Fruit fly (Drosophila melanogaster) whole organism, embryonic: ENCODE results near the gene Ptpmeg2.

ENCODE experiments used
- B-H2 ChIP-seq: fragments of 200-800 bp; sonication (Bioruptor generic); optimal IDR thresholded peaks from 2 replicates; lab custom pipeline; 2018; ENCODE audit warnings: missing biosample characterization, mild to moderate bottlenecking, missing genetic modification characterization
- CG10267 ChIP-seq: fragments of 200-800 bp; sonication (Bioruptor generic); optimal IDR thresholded peaks from 2 replicates; lab custom pipeline; 2018; ENCODE audit warnings: missing biosample characterization, mild to moderate bottlenecking, missing genetic modification characterization, moderate library complexity
- CG10654 ChIP-seq: fragments of 200-800 bp; sonication (Bioruptor generic); optimal IDR thresholded peaks from 2 replicates; lab custom pipeline; 2016; ENCODE audit warnings: missing biosample characterization, missing genetic modification characterization
- CG11085 ChIP-seq: fragments of 200-800 bp; sonication (Bioruptor generic); IDR thresholded peaks from 2 replicates; pipeline ENCODE4 v1.3.6; 2022; ENCODE audit warnings: missing biosample characterization, missing genetic modification characterization
- CG11398 ChIP-seq: fragments of 200-800 bp; sonication (Bioruptor generic); optimal IDR thresholded peaks from 2 replicates; lab custom pipeline; 2016; ENCODE audit warnings: missing biosample characterization, missing genetic modification characterization
- CG11504 ChIP-seq: fragments of 200-800 bp; sonication (Bioruptor generic); optimal IDR thresholded peaks from 3 replicates; lab custom pipeline; 2019; ENCODE audit warnings: missing biosample characterization, mild to moderate bottlenecking, missing genetic modification characterization, moderate library complexity
- CG11695 ChIP-seq: fragments of 200-800 bp; sonication (Bioruptor generic); IDR thresholded peaks from 3 replicates; pipeline ENCODE4 v1.3.6; 2022; ENCODE audit warnings: missing biosample characterization, missing genetic modification characterization
- CG12769 ChIP-seq: fragments of 200-800 bp; sonication (Bioruptor generic); optimal IDR thresholded peaks from 2 replicates; lab custom pipeline; 2019; ENCODE audit warnings: missing biosample characterization, mild to moderate bottlenecking, missing genetic modification characterization, moderate library complexity
- CG14860 ChIP-seq: fragments of 200-800 bp; sonication (Bioruptor generic); IDR thresholded peaks from 3 replicates; pipeline ENCODE4 v1.3.6; 2022; ENCODE audit warnings: missing biosample characterization, missing genetic modification characterization; ENCODE audit not compliant: partially characterized antibody
- CG14965 ChIP-seq: fragments of 200-800 bp; sonication (Bioruptor generic); optimal IDR thresholded peaks from 2 replicates; lab custom pipeline; 2016; ENCODE audit warnings: missing biosample characterization, missing genetic modification characterization, borderline replicate concordance
- CG15073 ChIP-seq: fragments of 200-800 bp; sonication (Bioruptor generic); optimal IDR thresholded peaks from 2 replicates; lab custom pipeline; 2016; ENCODE audit warnings: missing biosample characterization, missing genetic modification characterization
- CG1602 ChIP-seq: fragments of 200-800 bp; sonication (Bioruptor generic); optimal IDR thresholded peaks from 3 replicates; lab custom pipeline; 2016; ENCODE audit warnings: missing biosample characterization, missing genetic modification characterization
- CG16813 ChIP-seq: fragments of 200-800 bp; sonication (Bioruptor generic); IDR thresholded peaks from 3 replicates; pipeline ENCODE4 v1.3.6; 2022; ENCODE audit warnings: missing biosample characterization, missing genetic modification characterization; ENCODE audit not compliant: partially characterized antibody
- CG17612 ChIP-seq: fragments of 200-800 bp; sonication (Bioruptor generic); IDR thresholded peaks from 2 replicates; pipeline ENCODE4 v1.3.6; 2022; ENCODE audit warnings: missing biosample characterization, missing genetic modification characterization
- CG18011 ChIP-seq: fragments of 200-800 bp; sonication (Bioruptor generic); optimal IDR thresholded peaks from 2 replicates; lab custom pipeline; 2017; ENCODE audit warnings: missing biosample characterization, missing genetic modification characterization, mild to moderate bottlenecking, moderate library complexity, missing genotype
- CG31388 ChIP-seq: fragments of 200-800 bp; sonication (Bioruptor generic); optimal IDR thresholded peaks from 2 replicates; lab custom pipeline; 2016; ENCODE audit warnings: missing biosample characterization, missing genetic modification characterization
- CG32772 ChIP-seq: fragments of 200-800 bp; sonication (Bioruptor generic); IDR thresholded peaks from 2 replicates; pipeline ENCODE4 v1.3.6; 2022; ENCODE audit warnings: missing biosample characterization, missing genetic modification characterization
- CG3838 ChIP-seq: fragments of 200-800 bp; sonication (Bioruptor generic); optimal IDR thresholded peaks from 3 replicates; lab custom pipeline; 2016; ENCODE audit warnings: missing biosample characterization, missing genetic modification characterization
- CG3995 ChIP-seq: fragments of 200-800 bp; sonication (Bioruptor generic); optimal IDR thresholded peaks from 3 replicates; lab custom pipeline; 2016; ENCODE audit warnings: missing biosample characterization, missing genetic modification characterization
- CG5953 ChIP-seq: fragments of 200-800 bp; sonication (Bioruptor generic); IDR thresholded peaks from 2 replicates; pipeline ENCODE4 v1.3.6; 2022; ENCODE audit warnings: missing biosample characterization, missing genetic modification characterization
- CG6175 ChIP-seq: fragments of 200-800 bp; sonication (Bioruptor generic); IDR thresholded peaks from 3 replicates; pipeline ENCODE4 v1.3.6; 2022; ENCODE audit warnings: missing biosample characterization, missing genetic modification characterization
- CG7839 ChIP-seq: fragments of 200-800 bp; sonication (Bioruptor generic); optimal IDR thresholded peaks from 3 replicates; lab custom pipeline; 2018; ENCODE audit warnings: missing biosample characterization, mild to moderate bottlenecking, missing genetic modification characterization, moderate library complexity
- CG7987 ChIP-seq: fragments of 200-800 bp; sonication (Bioruptor generic); optimal IDR thresholded peaks from 2 replicates; lab custom pipeline; 2018; ENCODE audit warnings: missing biosample characterization, mild to moderate bottlenecking, missing genetic modification characterization, moderate library complexity
- CG8281 ChIP-seq: fragments of 200-800 bp; sonication (Bioruptor generic); optimal IDR thresholded peaks from 2 replicates; lab custom pipeline; 2018; ENCODE audit warnings: missing biosample characterization, mild to moderate bottlenecking, missing genetic modification characterization, moderate library complexity
- CG8478 ChIP-seq: fragments of >200 bp; optimal IDR thresholded peaks from 2 replicates; lab custom pipeline; 2018
- Dip2 ChIP-seq: fragments of 200-800 bp; sonication (Bioruptor generic); IDR thresholded peaks from 2 replicates; pipeline ENCODE4 v1.3.6; 2022; ENCODE audit warnings: missing biosample characterization, missing genetic modification characterization
- Dip3 ChIP-seq: fragments of 200-800 bp; sonication (Bioruptor generic); optimal IDR thresholded peaks from 3 replicates; lab custom pipeline; 2016; ENCODE audit warnings: missing biosample characterization, missing genetic modification characterization
- Dll ChIP-seq: fragments of 200-800 bp; sonication (Bioruptor generic); IDR thresholded peaks from 4 replicates; pipeline ENCODE4 v1.3.6; 2022; ENCODE audit warnings: missing biosample characterization, missing genetic modification characterization; ENCODE audit not compliant: partially characterized antibody
- Fer2 ChIP-seq: fragments of 200-800 bp; sonication (Bioruptor generic); optimal IDR thresholded peaks from 2 replicates; lab custom pipeline; 2018; ENCODE audit warnings: missing biosample characterization, mild to moderate bottlenecking, missing genetic modification characterization, moderate library complexity
- HHEX ChIP-seq: fragments of 200-800 bp; sonication (Bioruptor generic); optimal IDR thresholded peaks from 3 replicates; lab custom pipeline; 2017; ENCODE audit warnings: missing biosample characterization, mild to moderate bottlenecking, missing genetic modification characterization, missing genetic modification reagents
- HLH4C ChIP-seq: fragments of 200-800 bp; sonication (Bioruptor generic); IDR thresholded peaks from 3 replicates; pipeline ENCODE4 v1.3.6; 2022; ENCODE audit warnings: missing biosample characterization, missing genetic modification characterization; ENCODE audit not compliant: partially characterized antibody
- Lpt ChIP-seq: fragments of >200 bp; optimal IDR thresholded peaks from 2 replicates; lab custom pipeline; 2018; ENCODE audit warnings: missing biosample characterization, missing genetic modification characterization
- Myb ChIP-seq: fragments of 200-800 bp; sonication (Bioruptor generic); optimal IDR thresholded peaks from 2 replicates; lab custom pipeline; 2016; ENCODE audit warnings: missing biosample characterization, missing genetic modification characterization
- NfI ChIP-seq: fragments of 200-800 bp; sonication (Bioruptor generic); optimal IDR thresholded peaks from 3 replicates; lab custom pipeline; 2018; ENCODE audit warnings: missing biosample characterization, mild to moderate bottlenecking, missing genetic modification characterization, moderate library complexity
- Oaz ChIP-seq: fragments of 200-800 bp; sonication (Bioruptor generic); IDR thresholded peaks from 2 replicates; pipeline ENCODE4 v1.3.6; 2022; ENCODE audit warnings: missing biosample characterization, missing genetic modification characterization
- Rfx ChIP-seq: fragments of 200-800 bp; sonication (Bioruptor generic); IDR thresholded peaks from 2 replicates; pipeline ENCODE4 v1.3.6; 2022; ENCODE audit warnings: missing biosample characterization, missing genetic modification characterization
- Sin3A ChIP-seq: fragments of >200 bp; optimal IDR thresholded peaks from 2 replicates; lab custom pipeline; 2018
- Ssrp ChIP-seq: fragments of 200-800 bp; sonication (Bioruptor generic); optimal IDR thresholded peaks from 2 replicates; lab custom pipeline; 2018; ENCODE audit warnings: missing biosample characterization, mild to moderate bottlenecking, missing genetic modification characterization, moderate library complexity
- Xrp1 ChIP-seq: fragments of 200-800 bp; sonication (Bioruptor generic); IDR thresholded peaks from 2 replicates; pipeline ENCODE4 v1.3.6; 2022; ENCODE audit warnings: missing biosample characterization, missing genetic modification characterization
- bab2 ChIP-seq: fragments of 200-800 bp; sonication (Bioruptor generic); optimal IDR thresholded peaks from 2 replicates; lab custom pipeline; 2016; ENCODE audit warnings: missing biosample characterization, missing genetic modification characterization
- cato ChIP-seq: fragments of 200-800 bp; sonication (Bioruptor generic); optimal IDR thresholded peaks from 2 replicates; lab custom pipeline; 2016; ENCODE audit warnings: missing biosample characterization, missing genetic modification characterization, borderline replicate concordance
- fu2 ChIP-seq: fragments of 200-800 bp; sonication (Bioruptor generic); optimal IDR thresholded peaks from 2 replicates; lab custom pipeline; 2016; ENCODE audit warnings: missing biosample characterization, missing genetic modification characterization
- gsb-n ChIP-seq: fragments of 200-800 bp; sonication (Bioruptor generic); optimal IDR thresholded peaks from 3 replicates; lab custom pipeline; 2018; ENCODE audit warnings: missing biosample characterization, mild to moderate bottlenecking, missing genetic modification characterization
- h ChIP-seq: fragments of >200 bp; optimal IDR thresholded peaks from 2 replicates; lab custom pipeline; 2017
- inv ChIP-seq: fragments of 200-800 bp; sonication (Bioruptor generic); IDR thresholded peaks from 2 replicates; pipeline ENCODE4 v1.3.6; 2022; ENCODE audit warnings: missing biosample characterization, missing genetic modification characterization; ENCODE audit not compliant: partially characterized antibody
- lab ChIP-seq: fragments of 200-800 bp; sonication (Bioruptor generic); optimal IDR thresholded peaks from 3 replicates; lab custom pipeline; 2017; ENCODE audit warnings: missing biosample characterization, missing genetic modification characterization, mild to moderate bottlenecking, moderate library complexity, missing genetic modification reagents
- nau ChIP-seq: fragments of 200-800 bp; sonication (Bioruptor generic); optimal IDR thresholded peaks from 3 replicates; lab custom pipeline; 2017; ENCODE audit warnings: missing biosample characterization, mild to moderate bottlenecking, missing genetic modification characterization, missing genetic modification reagents
- nmo ChIP-seq: fragments of 200-800 bp; sonication (Bioruptor generic); optimal IDR thresholded peaks from 2 replicates; lab custom pipeline; 2018; ENCODE audit warnings: missing biosample characterization, mild to moderate bottlenecking, missing genetic modification characterization, moderate library complexity
- pum ChIP-seq: fragments of 200-800 bp; sonication (Bioruptor generic); optimal IDR thresholded peaks from 2 replicates; lab custom pipeline; 2016; ENCODE audit warnings: missing biosample characterization, missing genetic modification characterization
- tio ChIP-seq: fragments of 200-800 bp; sonication (Bioruptor generic); optimal IDR thresholded peaks from 2 replicates; lab custom pipeline; 2017; ENCODE audit warnings: missing biosample characterization, missing genetic modification characterization, inconsistent platforms

Gene Ptpmeg2

dm6 chrX:9585359-9586002 lies 73.5 kb downstream of the Ptpmeg2 start, which contains the start of gene Hex-A (continued):
- TF ChIP-seq bab2 (GFP tag; lab: Kevin White, UChicago) (peak; percentile 95), CG7839 (tag; lab: Kevin White, UChicago) (peak; percentile 98), CG10267 (tag; lab: Kevin White, UChicago) (peak; percentile 96), HHEX (GFP tag; lab: Kevin White, UChicago) (peak; percentile 96), nau (GFP tag; lab: Kevin White, UChicago) (peak; percentile 97), inv (GFP tag; lab: Robert Waterston, UW) (no peak), CG1602 (GFP tag; lab: Kevin White, UChicago) (peak; percentile 87), nmo (peak; percentile 99), CG6175 (GFP tag; lab: Robert Waterston, UW) (peak; percentile 83; the same call in 2 of the 3 replicates), CG15073 (peak; percentile 50), tio (GFP tag; lab: Kevin White, UChicago) (peak; percentile 85), Dll (GFP tag; lab: Robert Waterston, UW) (no peak), CG18011 (GFP tag; lab: Kevin White, UChicago) (peak; percentile 87), CG3838 (GFP tag; lab: Kevin White, UChicago) (peak; percentile 90), CG32772 (GFP tag; lab: Robert Waterston, UW) (peak; percentile 80), Myb (GFP tag; lab: Kevin White, UChicago) (peak; percentile 78), Xrp1 (GFP tag; lab: Robert Waterston, UW) (peak; percentile 93), cato (GFP tag; lab: Kevin White, UChicago) (peak; percentile 82), CG3995 (GFP tag; lab: Kevin White, UChicago) (peak; percentile 79), CG11398 (GFP tag; lab: Kevin White, UChicago) (peak; percentile 86), Lpt (no peak), pum (GFP tag; lab: Kevin White, UChicago) (peak; percentile 91), CG11085 (GFP tag; lab: Robert Waterston, UW) (peak; percentile 66), CG12769 (peak; percentile 94), Oaz (GFP tag; lab: Robert Waterston, UW) (peak; percentile 89), Dip2 (GFP tag; lab: Robert Waterston, UW) (peak; percentile 42; the same call in 1 of the 2 replicates), CG11695 (GFP tag; lab: Robert Waterston, UW) (peak; percentile 96), CG8478 (lab: Kevin White, UChicago) (no peak), gsb-n (tag; lab: Kevin White, UChicago) (peak; percentile 95), CG16813 (GFP tag; lab: Robert Waterston, UW) (no peak), CG7987 (GFP tag; lab: Kevin White, UChicago) (peak; percentile 73), CG5953 (GFP tag; lab: Robert Waterston, UW) (peak; percentile 88), CG14965 (GFP tag; lab: Kevin White, UChicago) (peak; percentile 50), CG8281 (tag; lab: Kevin White, UChicago) (peak; percentile 89), fu2 (GFP tag; lab: Kevin White, UChicago) (peak; percentile 93), Rfx (GFP tag; lab: Robert Waterston, UW) (peak; percentile 94), HLH4C (GFP tag; lab: Robert Waterston, UW) (peak; percentile 50; the same call in 1 of the 3 replicates), CG11504 (tag; lab: Kevin White, UChicago) (peak; percentile 97), CG14860 (GFP tag; lab: Robert Waterston, UW) (no peak), B-H2 (GFP tag; lab: Kevin White, UChicago) (peak; percentile 98), Fer2 (tag; lab: Kevin White, UChicago) (peak; percentile 96), NfI (GFP tag; lab: Kevin White, UChicago) (peak; percentile 97), CG31388 (peak; percentile 74), Sin3A (lab: Kevin White, UChicago) (no peak), Dip3 (GFP tag; lab: Kevin White, UChicago) (peak; percentile 95), h (lab: Kevin White, UChicago) (no peak), CG17612 (GFP tag; lab: Robert Waterston, UW) (peak; percentile 76), CG10654 (GFP tag; lab: Kevin White, UChicago) (peak; percentile 84), Ssrp (tag; lab: Kevin White, UChicago) (peak; percentile 97), lab (GFP tag; lab: Kevin White, UChicago) (peak; percentile 98)
